Worm (Caenorhabditis elegans): ENCODE results near the gene R08A2.1.

R08A2.1 gene

ce11 chrV:14728754-14729153 is 9.4 kb upstream of the R08A2.1 start, which contains the start of gene Y50E8A.2 (continued):
- no peak for TF ChIP-seq Y53G8AR.9 (GFP tag; conservative IDR thresholded peaks at IDR 0.05)
- TF ChIP-seq F57C9.4 (tag; optimal IDR thresholded peaks at IDR 0.05): no peak
- no peak for TF ChIP-seq T26A5.8 (tag; optimal IDR thresholded peaks at IDR 0.05)
- TF ChIP-seq lir-1 (GFP tag; conservative IDR thresholded peaks at IDR 0.05): no peak
- no peak for TF ChIP-seq Y53F4B.3 (GFP tag; IDR thresholded peaks at IDR 0.05)

ce11 chrV:14726596-14726995 is 7.2 kb upstream of the R08A2.1 start, which contains the start of gene Y50E8A.1:
Gene Y50E8A.1, plus strand, starts transcription at chrV:14726896.
- no peak for TF ChIP-seq repo-1 (tag; optimal IDR thresholded peaks at IDR 0.05)
- TF ChIP-seq nfyb-1 (GFP tag; IDR thresholded peaks at IDR 0.05): no peak
- TF ChIP-seq unc-62 (GFP tag; optimal IDR thresholded peaks at IDR 0.05): no peak
- TF ChIP-seq B0019.2 (GFP tag; conservative IDR thresholded peaks at IDR 0.05): no peak
- TF ChIP-seq hlh-12 (tag; optimal IDR thresholded peaks at IDR 0.05): no peak
- TF ChIP-seq tbx-9 (tag; optimal IDR thresholded peaks at IDR 0.05; ENCODE audit: borderline replicate concordance): no peak

- TF ChIP-seq attf-6 (GFP tag; IDR thresholded peaks at IDR 0.05): no peak
- peak; percentile 76 for TF ChIP-seq somi-1 (GFP tag; optimal IDR thresholded peaks at IDR 0.05)
Measured at ce11 chrV:14725409-14725808, 6.0 kb upstream of the R08A2.1 start.

- TF ChIP-seq ceh-58 (GFP tag; IDR thresholded peaks at IDR 0.05) (no peak), atf-7 (tag; optimal IDR thresholded peaks at IDR 0.05) (no peak), hsf-1 (GFP tag; IDR thresholded peaks at IDR 0.05) (no peak), rcor-1 (GFP tag; IDR thresholded peaks at IDR 0.05) (no peak), F39B2.1 (GFP tag; IDR thresholded peaks at IDR 0.05) (no peak), ets-4 (GFP tag; optimal IDR thresholded peaks at IDR 0.05) (no peak), sea-2 (GFP tag; IDR thresholded peaks at IDR 0.05) (no peak), egrh-3 (GFP tag; IDR thresholded peaks at IDR 0.05) (no peak), snpc-1.3 (tag; optimal IDR thresholded peaks at IDR 0.05; ENCODE audit: insufficient read depth) (no peak), Y95B8A.8 (GFP tag; IDR thresholded peaks at IDR 0.05) (no peak), attf-6 (GFP tag; IDR thresholded peaks at IDR 0.05) (no peak), pbrm-1 (GFP tag; IDR thresholded peaks at IDR 0.05) (no peak), zim-3 (tag; optimal IDR thresholded peaks at IDR 0.05) (no peak), lsy-27 (tag; optimal IDR thresholded peaks at IDR 0.05; ENCODE audit: borderline replicate concordance, insufficient read depth) (no peak), aptf-2 (GFP tag; conservative IDR thresholded peaks at IDR 0.05) (no peak), hrde-1 (tag; optimal IDR thresholded peaks at IDR 0.05; ENCODE audit: borderline replicate concordance) (no peak), nhr-80 (tag; optimal IDR thresholded peaks at IDR 0.05) (no peak)
Measured at ce11 chrV:14723020-14723419, 3.6 kb upstream of the R08A2.1 start, which contains the start of gene R08A2.7. Gene R08A2.7, plus strand, starts transcription at chrV:14723320.

ce11 chrV:14716114-14716513 is 3.3 kb downstream of the R08A2.1 start, which contains the start of gene fbxa-147:
Gene fbxa-147, plus strand, starts transcription at chrV:14716499.
- TF ChIP-seq T07F8.4 (tag; optimal IDR thresholded peaks at IDR 0.05): no peak
- TF ChIP-seq nhr-80 (tag; optimal IDR thresholded peaks at IDR 0.05): peak; percentile 63

ce11 chrV:14715608-14716007 is 3.8 kb downstream of the R08A2.1 start, which contains the start of gene R08A2.2:
Gene R08A2.2, minus strand, starts transcription at chrV:14715708.
- TF ChIP-seq ztf-3 (GFP tag; optimal IDR thresholded peaks at IDR 0.05): no peak
- TF ChIP-seq sptf-2 (GFP tag; optimal IDR thresholded peaks at IDR 0.05): no peak

All from whole organism, young adult.